Worm (Caenorhabditis elegans) whole organism, L1 larva: ENCODE measurements around the gene ttn-1.

ENCODE experiments used
- ama-1 ChIP-seq: fragments of 150-350 bp; optimal IDR thresholded peaks from 2 replicates; lab custom pipeline; 2014
- egl-13 ChIP-seq: sonication (generic microtip); optimal IDR thresholded peaks from 2 replicates; lab custom pipeline; 2016; ENCODE audit warnings: missing genotype, missing genetic modification reagents, missing genetic modification characterization, missing compliant biosample characterization
- lin-39 ChIP-seq: fragments of 150-350 bp; optimal IDR thresholded peaks from 2 replicates; lab custom pipeline; 2014; ENCODE audit warnings: missing biosample characterization, missing genetic modification reagents, missing genetic modification characterization
- nhr-11 ChIP-seq: fragments of 150-350 bp; optimal IDR thresholded peaks from 2 replicates; lab custom pipeline; 2014; ENCODE audit warnings: missing biosample characterization, missing genetic modification characterization
- nhr-12 ChIP-seq: sonication (generic microtip); optimal IDR thresholded peaks from 2 replicates; lab custom pipeline; 2017; ENCODE audit warnings: missing biosample characterization, missing genetic modification characterization
- nhr-237 ChIP-seq: fragments of 150-350 bp; optimal IDR thresholded peaks from 2 replicates; lab custom pipeline; 2014; ENCODE audit warnings: missing biosample characterization, missing genetic modification characterization
- nhr-28 ChIP-seq: fragments of 150-350 bp; optimal IDR thresholded peaks from 2 replicates; lab custom pipeline; 2014; ENCODE audit warnings: missing biosample characterization, missing genetic modification characterization
- nhr-71 ChIP-seq: sonication (generic microtip); optimal IDR thresholded peaks from 2 replicates; lab custom pipeline; 2016; ENCODE audit warnings: mild to moderate bottlenecking, missing genetic modification characterization, moderate library complexity, missing compliant biosample characterization
- nhr-77 ChIP-seq: fragments of 150-350 bp; optimal IDR thresholded peaks from 2 replicates; lab custom pipeline; 2014; ENCODE audit warnings: missing biosample characterization, missing genetic modification characterization
- pag-3 ChIP-seq: sonication (generic microtip); optimal IDR thresholded peaks from 2 replicates; lab custom pipeline; 2017; ENCODE audit warnings: missing genetic modification characterization, mild to moderate bottlenecking, missing compliant biosample characterization, antibody characterized with exemption, borderline replicate concordance; ENCODE audit not compliant: insufficient read depth
- skn-1 ChIP-seq: fragments of 150-350 bp; optimal IDR thresholded peaks from 2 replicates; lab custom pipeline; 2014; ENCODE audit warnings: missing biosample characterization, missing genetic modification characterization
- unc-62 ChIP-seq: fragments of 150-350 bp; optimal IDR thresholded peaks from 2 replicates; lab custom pipeline; 2014; ENCODE audit warnings: missing biosample characterization, missing genetic modification reagents, missing genetic modification characterization
- ztf-4 ChIP-seq: fragments of 150-350 bp; optimal IDR thresholded peaks from 2 replicates; lab custom pipeline; 2014; ENCODE audit warnings: missing biosample characterization, missing genetic modification characterization

ce11 chrV:6121659-6122058 is 80.8 kb downstream of the ttn-1 start:
- TF ChIP-seq ama-1 (lab: Kevin White, UChicago) (no peak), ztf-4 (tag; lab: Kevin White, UChicago) (no peak), nhr-77 (tag; lab: Kevin White, UChicago) (no peak), nhr-237 (tag; lab: Kevin White, UChicago) (no peak), unc-62 (no peak), lin-39 (tag; lab: Kevin White, UChicago) (no peak), skn-1 (tag; lab: Kevin White, UChicago) (no peak), nhr-11 (tag; lab: Kevin White, UChicago) (no peak), nhr-12 (tag; lab: Kevin White, UChicago) (no peak), egl-13 (tag; lab: Kevin White, UChicago) (no peak), nhr-71 (tag; lab: Kevin White, UChicago) (no peak), pag-3 (tag; lab: Kevin White, UChicago) (no peak), nhr-28 (tag; lab: Kevin White, UChicago) (no peak)
